Fruit fly (Drosophila melanogaster): ENCODE measurements around the gene GMF.

Gene GMF

dm6 chr2L:16287602-16288392, 15.0 kb downstream of the GMF start, which contains the start of the genes crp and pkaap (continued):
- TF ChIP-seq bowl (GFP tag; IDR thresholded peaks at IDR 0.05) (no peak), MTF-1 (GFP tag; optimal IDR thresholded peaks at IDR 0.05; ENCODE audit: borderline replicate concordance) (peak; percentile 82), CG4282 (GFP tag; optimal IDR thresholded peaks at IDR 0.05) (peak; percentile 79), CG2129 (GFP tag; IDR thresholded peaks at IDR 0.05; ENCODE audit: partially characterized antibody) (no peak), pros (GFP tag; optimal IDR thresholded peaks at IDR 0.05) (peak; percentile 23), CG6765 (GFP tag; optimal IDR thresholded peaks at IDR 0.05) (peak; percentile 19), CG14441 (GFP tag; IDR thresholded peaks at IDR 0.05) (no peak), CG8359 (GFP tag; optimal IDR thresholded peaks at IDR 0.05; ENCODE audit: borderline replicate concordance) (peak; percentile 26), Neu2 (GFP tag; optimal IDR thresholded peaks at IDR 0.05; ENCODE audit: borderline replicate concordance) (peak; percentile 15), MBD-R2 (GFP tag; IDR thresholded peaks at IDR 0.05) (no peak), Ets65A (GFP tag) (peak; percentile 99), Awh (GFP tag; IDR thresholded peaks at IDR 0.05) (no peak), CG14014 (GFP tag; IDR thresholded peaks at IDR 0.05) (no peak), repo (GFP tag; optimal IDR thresholded peaks at IDR 0.05) (peak; percentile 74), CG5180 (GFP tag; optimal IDR thresholded peaks at IDR 0.05) (peak; percentile 14), Mrtf (GFP tag; IDR thresholded peaks at IDR 0.05) (no peak), Rfx (GFP tag; IDR thresholded peaks at IDR 0.05) (no peak), CG10209 (GFP tag; optimal IDR thresholded peaks at IDR 0.05) (peak; percentile 71), yki (optimal IDR thresholded peaks at IDR 0.05) (no peak), Dref (GFP tag; IDR thresholded peaks at IDR 0.05) (no peak), Abd-B (GFP tag; optimal IDR thresholded peaks at IDR 0.05) (no peak), CG6254 (GFP tag; optimal IDR thresholded peaks at IDR 0.05) (peak; percentile 42), Fer3 (tag; optimal IDR thresholded peaks at IDR 0.05) (peak; percentile 75), CG9727 (GFP tag; optimal IDR thresholded peaks at IDR 0.05) (peak; percentile 48), CG33213 (GFP tag; optimal IDR thresholded peaks at IDR 0.05) (peak; percentile 95), HLH3B (GFP tag; IDR thresholded peaks at IDR 0.05) (no peak), CG34422 (GFP tag; IDR thresholded peaks at IDR 0.05) (no peak), HmgZ (tag; optimal IDR thresholded peaks at IDR 0.05) (peak; percentile 78), bbx (GFP tag; IDR thresholded peaks at IDR 0.05; ENCODE audit: partially characterized antibody) (no peak), slbo (GFP tag; IDR thresholded peaks at IDR 0.05) (no peak), tx (GFP tag; optimal IDR thresholded peaks at IDR 0.05) (peak; percentile 84), sens-2 (GFP tag; IDR thresholded peaks at IDR 0.05) (no peak), schlank (tag; optimal IDR thresholded peaks at IDR 0.05) (peak; percentile 61), D19A (tag; optimal IDR thresholded peaks at IDR 0.05) (peak; percentile 24), pan (optimal IDR thresholded peaks at IDR 0.05) (no peak), pan (GFP tag; optimal IDR thresholded peaks at IDR 0.05 in 1 of 2, IDR thresholded peaks at IDR 0.05 in 1 of 2) (no peak), org-1 (GFP tag; optimal IDR thresholded peaks at IDR 0.05) (peak; percentile 29), CG11504 (tag; optimal IDR thresholded peaks at IDR 0.05) (no peak), CG43689 (GFP tag; IDR thresholded peaks at IDR 0.05) (no peak), pita (GFP tag; optimal IDR thresholded peaks at IDR 0.05) (peak; percentile 98), Adf1 (GFP tag; IDR thresholded peaks at IDR 0.05) (no peak), CG34224 (GFP tag; IDR thresholded peaks at IDR 0.05; ENCODE audit: partially characterized antibody) (no peak), gcm (GFP tag; optimal IDR thresholded peaks at IDR 0.05) (no peak), chinmo (GFP tag; IDR thresholded peaks at IDR 0.05; ENCODE audit: partially characterized antibody) (no peak), ATbp (GFP tag; optimal IDR thresholded peaks at IDR 0.05) (peak; percentile 49), CG7987 (GFP tag; optimal IDR thresholded peaks at IDR 0.05) (peak; percentile 74), gsb (GFP tag; IDR thresholded peaks at IDR 0.05) (no peak), vnd (GFP tag; IDR thresholded peaks at IDR 0.05; ENCODE audit: partially characterized antibody) (no peak), Six4 (GFP tag; optimal IDR thresholded peaks at IDR 0.05) (peak; percentile 66), Bgb (GFP tag; IDR thresholded peaks at IDR 0.05; ENCODE audit: partially characterized antibody) (no peak)

Data from whole organism, embryonic.